Fruit fly (Drosophila melanogaster): Measurements from ENCODE around the gene CG12213.

Gene CG12213

dm6 chr3R:11991538-11992164 is 24.2 kb upstream of the CG12213 start (continued):
- TF ChIP-seq Eip93F (GFP tag; optimal IDR thresholded peaks at IDR 0.05): no peak
- TF ChIP-seq Ets96B (tag; optimal IDR thresholded peaks at IDR 0.05): no peak
- TF ChIP-seq cyc (GFP tag; optimal IDR thresholded peaks at IDR 0.05): no peak
- no peak for TF ChIP-seq Sox15 (GFP tag; optimal IDR thresholded peaks at IDR 0.05)
- no peak for TF ChIP-seq spab (GFP tag; optimal IDR thresholded peaks at IDR 0.05)
- TF ChIP-seq CG1621 (tag; optimal IDR thresholded peaks at IDR 0.05): no peak
- TF ChIP-seq Blimp-1 (GFP tag; optimal IDR thresholded peaks at IDR 0.05): peak; percentile 10
- no peak for TF ChIP-seq CG11902 (GFP tag; optimal IDR thresholded peaks at IDR 0.05)
- no peak for TF ChIP-seq CG3032 (tag; optimal IDR thresholded peaks at IDR 0.05)
- TF ChIP-seq CG32006 (GFP tag; optimal IDR thresholded peaks at IDR 0.05): no peak
- TF ChIP-seq Eip75B (GFP tag; optimal IDR thresholded peaks at IDR 0.05): no peak
- TF ChIP-seq net (GFP tag; optimal IDR thresholded peaks at IDR 0.05): no peak
- no peak for TF ChIP-seq achi (GFP tag; optimal IDR thresholded peaks at IDR 0.05)
- peak; percentile 90 for TF ChIP-seq svp (GFP tag)
- no peak for TF ChIP-seq pdm3 (GFP tag; optimal IDR thresholded peaks at IDR 0.05)
- no peak for TF ChIP-seq fd85E (GFP tag; optimal IDR thresholded peaks at IDR 0.05)
- TF ChIP-seq CG6276 (GFP tag; optimal IDR thresholded peaks at IDR 0.05): no peak
- TF ChIP-seq CG16779 (tag; optimal IDR thresholded peaks at IDR 0.05): no peak

dm6 chr3R:11989996-11990395 is 22.5 kb upstream of the CG12213 start:
- TF ChIP-seq net (GFP tag; optimal IDR thresholded peaks at IDR 0.05) (no peak), fkh (GFP tag; optimal IDR thresholded peaks at IDR 0.05) (no peak)

dm6 chr3R:11989206-11989605 is 21.7 kb upstream of the CG12213 start:
- TF ChIP-seq fd85E (GFP tag; optimal IDR thresholded peaks at IDR 0.05): no peak
- TF ChIP-seq CG6163 (GFP tag; IDR thresholded peaks at IDR 0.05): 0 out of 3 replicates have a peak, but pooled peaks have one; percentile 24

dm6 chr3R:11984862-11985261 is 17.4 kb upstream of the CG12213 start:
- TF ChIP-seq dac (GFP tag; optimal IDR thresholded peaks at IDR 0.05): no peak
- no peak for TF ChIP-seq spab (GFP tag; optimal IDR thresholded peaks at IDR 0.05)
- TF ChIP-seq Eip78C (GFP tag): peak; percentile 75
- no peak for TF ChIP-seq CG11762 (GFP tag; optimal IDR thresholded peaks at IDR 0.05; ENCODE audit: insufficient read depth)
- TF ChIP-seq svp (GFP tag): peak; percentile 99
- TF ChIP-seq CG34406 (GFP tag; optimal IDR thresholded peaks at IDR 0.05): no peak
- no peak for TF ChIP-seq CG32006 (GFP tag; optimal IDR thresholded peaks at IDR 0.05)
- TF ChIP-seq ss (GFP tag; optimal IDR thresholded peaks at IDR 0.05): peak in 1 of 2 experiments; percentile 22

- TF ChIP-seq CG10631 (GFP tag; optimal IDR thresholded peaks at IDR 0.05) (no peak), CG6854 (GFP tag; optimal IDR thresholded peaks at IDR 0.05) (no peak), Ets96B (tag; optimal IDR thresholded peaks at IDR 0.05) (no peak), spab (GFP tag; optimal IDR thresholded peaks at IDR 0.05) (no peak), CG16779 (tag; optimal IDR thresholded peaks at IDR 0.05) (no peak), CG8632 (GFP tag; optimal IDR thresholded peaks at IDR 0.05) (no peak), salr (GFP tag; optimal IDR thresholded peaks at IDR 0.05) (no peak), CG11294 (GFP tag; IDR thresholded peaks at IDR 0.05) (no peak), CG6276 (GFP tag; optimal IDR thresholded peaks at IDR 0.05) (no peak), Eip93F (GFP tag; optimal IDR thresholded peaks at IDR 0.05) (no peak), cyc (GFP tag; optimal IDR thresholded peaks at IDR 0.05) (no peak), Sox14 (GFP tag; optimal IDR thresholded peaks at IDR 0.05) (no peak), achi (GFP tag; optimal IDR thresholded peaks at IDR 0.05) (no peak), CG11762 (GFP tag; optimal IDR thresholded peaks at IDR 0.05; ENCODE audit: insufficient read depth) (no peak), Sox15 (GFP tag; optimal IDR thresholded peaks at IDR 0.05) (no peak), CG7368 (GFP tag; optimal IDR thresholded peaks at IDR 0.05) (no peak), CG34406 (GFP tag; optimal IDR thresholded peaks at IDR 0.05) (no peak)
Measured at dm6 chr3R:11984441-11984840, 16.9 kb upstream of the CG12213 start, which contains the start of gene CG3397. Gene CG3397, minus strand, starts transcription at chr3R:11984541.

Data from whole organism, prepupa.